Worm (Caenorhabditis elegans) whole organism, L4/young adult: Measurements from ENCODE around the gene T10D4.6.
"Not testable (repeated sequence)": the region's sequence is repeated elsewhere in the genome, so short reads cannot be mapped to it uniquely, and the experiment has no call there.

Experiments
- W03F9.2 ChIP-seq: fragments of 150-350 bp; optimal IDR thresholded peaks from 2 replicates; lab custom pipeline; 2014; ENCODE audit warnings: missing biosample characterization, missing genetic modification characterization
- dao-5 ChIP-seq: sonication (generic microtip); optimal IDR thresholded peaks from 2 replicates; lab custom pipeline; 2016; ENCODE audit warnings: missing genotype, missing genetic modification characterization, moderate library complexity, missing compliant biosample characterization
- him-1 ChIP-seq: sonication (generic microtip); optimal IDR thresholded peaks from 2 replicates; lab custom pipeline; 2016; ENCODE audit warnings: missing genotype, missing genetic modification reagents, missing genetic modification characterization, missing compliant biosample characterization

The T10D4.6 gene

ce11 chrII:3144552-3144951 lies 25.4 kb downstream of the T10D4.6 start, which contains the start of gene sri-43:
Gene sri-43 (minus strand): TSS chrII:3144652.
- TF ChIP-seq dao-5, W03F9.2, him-1 (tag; lab: Kevin White, UChicago): not testable (repeated sequence)

ce11 chrII:3145842-3146241 lies 26.7 kb downstream of the T10D4.6 start, which contains the start of gene T10D4.15:
Gene T10D4.15 (plus strand): TSS chrII:3146142.
- TF ChIP-seq him-1 (tag; lab: Kevin White, UChicago), result no peak
- TF ChIP-seq dao-5 (tag; lab: Kevin White, UChicago), result no peak
- TF ChIP-seq W03F9.2 (tag; lab: Kevin White, UChicago), result no peak

ce11 chrII:3148404-3148803 lies 29.3 kb downstream of the T10D4.6 start:
- TF ChIP-seq W03F9.2 (tag; lab: Kevin White, UChicago) (no peak), him-1 (tag; lab: Kevin White, UChicago) (no peak), dao-5 (tag; lab: Kevin White, UChicago) (no peak)

ce11 chrII:3149521-3150190 lies 30.5 kb downstream of the T10D4.6 start, which contains the start of the genes T10D4.11 and T10D4.1:
Gene T10D4.11 (minus strand): TSS chrII:3149621.
Gene T10D4.1 (plus strand): TSS chrII:3150140.
- TF ChIP-seq him-1 (tag; lab: Kevin White, UChicago) (no peak), dao-5 (tag; lab: Kevin White, UChicago) (no peak), W03F9.2 (tag; lab: Kevin White, UChicago) (no peak)

- TF ChIP-seq him-1 (tag; lab: Kevin White, UChicago), result no peak
- no peak for TF ChIP-seq dao-5 (tag; lab: Kevin White, UChicago)
- TF ChIP-seq W03F9.2 (tag; lab: Kevin White, UChicago), result no peak
Observed at ce11 chrII:3151615-3152014, 32.5 kb downstream of the T10D4.6 start, which contains the start of the genes T10D4.14 and T10D4.19. Gene T10D4.14 (minus strand): TSS chrII:3151715. Gene T10D4.19 (plus strand): TSS chrII:3151918.

ce11 chrII:3154383-3154782 lies 35.3 kb downstream of the T10D4.6 start, which contains the start of gene sri-32:
Gene sri-32 (minus strand): TSS chrII:3154483.
- no peak for TF ChIP-seq W03F9.2 (tag; lab: Kevin White, UChicago)

- no peak for TF ChIP-seq dao-5 (tag; lab: Kevin White, UChicago)
- TF ChIP-seq him-1 (tag; lab: Kevin White, UChicago), result no peak
- TF ChIP-seq W03F9.2 (tag; lab: Kevin White, UChicago), result no peak
Observed at ce11 chrII:3156749-3157148, 37.6 kb downstream of the T10D4.6 start, which contains the start of gene sri-33. Gene sri-33 (minus strand): TSS chrII:3156849.

ce11 chrII:3158985-3159384 lies 39.9 kb downstream of the T10D4.6 start, which contains the start of gene sri-34:
Gene sri-34 (minus strand): TSS chrII:3159085.
- TF ChIP-seq W03F9.2 (tag; lab: Kevin White, UChicago) (no peak), him-1 (tag; lab: Kevin White, UChicago) (no peak), dao-5 (tag; lab: Kevin White, UChicago) (no peak)

- TF ChIP-seq W03F9.2 (tag; lab: Kevin White, UChicago), result no peak
- TF ChIP-seq dao-5 (tag; lab: Kevin White, UChicago), result no peak
- TF ChIP-seq him-1 (tag; lab: Kevin White, UChicago), result no peak
Observed at ce11 chrII:3170089-3170488, 51.0 kb downstream of the T10D4.6 start, which contains the start of gene fbxc-55. Gene fbxc-55 (minus strand): TSS chrII:3170189.

ce11 chrII:3172176-3172575 lies 53.0 kb downstream of the T10D4.6 start, which contains the start of gene Y27F2A.10:
Gene Y27F2A.10 (minus strand): TSS chrII:3172276.
- TF ChIP-seq dao-5 (tag; lab: Kevin White, UChicago) (no peak), him-1 (tag; lab: Kevin White, UChicago) (no peak), W03F9.2 (tag; lab: Kevin White, UChicago) (no peak)
